Fruit fly (Drosophila melanogaster) whole organism, embryonic: ENCODE results near the gene CG32625.

Source experiments
- CG10267 ChIP-seq: fragments of 200-800 bp; sonication (Bioruptor generic); optimal IDR thresholded peaks from 2 replicates; lab custom pipeline; 2018; ENCODE audit warnings: missing biosample characterization, mild to moderate bottlenecking, missing genetic modification characterization, moderate library complexity
- CG10979 ChIP-seq: fragments of 200-800 bp; sonication (Bioruptor generic); optimal IDR thresholded peaks from 2 replicates; lab custom pipeline; 2018; ENCODE audit warnings: missing biosample characterization, mild to moderate bottlenecking, missing genetic modification characterization, moderate library complexity
- CG12236 ChIP-seq: fragments of 200-800 bp; sonication (Bioruptor generic); optimal IDR thresholded peaks from 2 replicates; lab custom pipeline; 2016; ENCODE audit warnings: missing biosample characterization, missing genetic modification characterization
- CG12769 ChIP-seq: fragments of 200-800 bp; sonication (Bioruptor generic); optimal IDR thresholded peaks from 2 replicates; lab custom pipeline; 2019; ENCODE audit warnings: missing biosample characterization, mild to moderate bottlenecking, missing genetic modification characterization, moderate library complexity
- CG13123 ChIP-seq: fragments of 200-800 bp; sonication (Bioruptor generic); optimal IDR thresholded peaks from 2 replicates; lab custom pipeline; 2016; ENCODE audit warnings: missing biosample characterization, missing genetic modification characterization
- CG16779 ChIP-seq: fragments of 200-800 bp; sonication (Bioruptor generic); IDR thresholded peaks from 2 replicates; pipeline ENCODE4 v1.3.6; 2022; ENCODE audit warnings: missing biosample characterization, missing genetic modification characterization
- CG17328 ChIP-seq: fragments of 200-800 bp; sonication (Bioruptor generic); IDR thresholded peaks from 2 replicates; pipeline ENCODE4 v1.3.6; 2022; ENCODE audit warnings: missing biosample characterization, missing genetic modification characterization
- CG18011 ChIP-seq: fragments of 200-800 bp; sonication (Bioruptor generic); optimal IDR thresholded peaks from 2 replicates; lab custom pipeline; 2017; ENCODE audit warnings: missing biosample characterization, missing genetic modification characterization, mild to moderate bottlenecking, moderate library complexity, missing genotype
- CG3838 ChIP-seq: fragments of 200-800 bp; sonication (Bioruptor generic); optimal IDR thresholded peaks from 3 replicates; lab custom pipeline; 2016; ENCODE audit warnings: missing biosample characterization, missing genetic modification characterization
- CG4854 ChIP-seq: fragments of 200-800 bp; sonication (Bioruptor generic); optimal IDR thresholded peaks from 2 replicates; lab custom pipeline; 2016; ENCODE audit warnings: missing biosample characterization, missing genetic modification characterization, inconsistent platforms
- CG6854 ChIP-seq: fragments of 200-800 bp; sonication (Bioruptor generic); optimal IDR thresholded peaks from 3 replicates; lab custom pipeline; 2017; ENCODE audit warnings: missing biosample characterization, mild to moderate bottlenecking, missing genetic modification characterization
- CG7928 ChIP-seq: fragments of 200-800 bp; sonication (Bioruptor generic); optimal IDR thresholded peaks from 2 replicates; lab custom pipeline; 2017; ENCODE audit warnings: missing biosample characterization, mild to moderate bottlenecking, missing genetic modification characterization
- CG8765 ChIP-seq: fragments of 200-800 bp; sonication (Bioruptor generic); IDR thresholded peaks from 2 replicates; pipeline ENCODE4 v1.3.6; 2022; ENCODE audit warnings: missing biosample characterization, missing genetic modification characterization
- CG8944 ChIP-seq: fragments of 200-800 bp; sonication (Bioruptor generic); optimal IDR thresholded peaks from 3 replicates; lab custom pipeline; 2016; ENCODE audit warnings: missing biosample characterization, missing genetic modification characterization
- CoRest ChIP-seq: fragments of 200-800 bp; sonication (Bioruptor generic); optimal IDR thresholded peaks from 3 replicates; lab custom pipeline; 2018; ENCODE audit warnings: missing biosample characterization, mild to moderate bottlenecking, missing genetic modification characterization, moderate library complexity
- E2f2 ChIP-seq: fragments of 200-800 bp; sonication (Bioruptor generic); IDR thresholded peaks from 2 replicates; pipeline ENCODE4 v1.3.6; 2022; ENCODE audit warnings: missing biosample characterization, missing genetic modification characterization
- Elba2 ChIP-seq: fragments of 200-800 bp; sonication (Bioruptor generic); optimal IDR thresholded peaks from 3 replicates; lab custom pipeline; 2016; ENCODE audit warnings: missing biosample characterization, missing genetic modification characterization
- H2.0 ChIP-seq: fragments of 200-800 bp; sonication (Bioruptor generic); IDR thresholded peaks from 2 replicates; pipeline ENCODE4 v1.3.6; 2022; ENCODE audit warnings: missing biosample characterization, missing genetic modification characterization
- Hand ChIP-seq: fragments of 200-800 bp; sonication (Bioruptor generic); optimal IDR thresholded peaks from 2 replicates; lab custom pipeline; 2017; ENCODE audit warnings: mild to moderate bottlenecking, missing biosample characterization, missing genetic modification reagents, missing genetic modification characterization
- Hr39 ChIP-seq: fragments of >200 bp; optimal IDR thresholded peaks from 2 replicates; lab custom pipeline; 2017
- Hr51 ChIP-seq, 2 experiments: fragments of 200-800 bp; sonication (Bioruptor generic); optimal IDR thresholded peaks; 2 replicates in 1 of 2; 3 replicates in 1 of 2; lab custom pipeline; 2016 to 2018; ENCODE audit warnings: missing biosample characterization in 2 of 2, missing genetic modification characterization in 2 of 2, mild to moderate bottlenecking in 1 of 2, moderate library complexity in 1 of 2
- Kr ChIP-seq: fragments of 200-800 bp; sonication (Bioruptor generic); optimal IDR thresholded peaks from 2 replicates; lab custom pipeline; 2017; ENCODE audit warnings: missing biosample characterization, mild to moderate bottlenecking, missing genetic modification characterization
- MESR4 ChIP-seq: fragments of 200-800 bp; sonication (Bioruptor generic); optimal IDR thresholded peaks from 2 replicates; lab custom pipeline; 2018; ENCODE audit warnings: missing biosample characterization, mild to moderate bottlenecking, missing genetic modification characterization, moderate library complexity
- MTF-1 ChIP-seq: fragments of 200-800 bp; sonication (Bioruptor generic); optimal IDR thresholded peaks from 2 replicates; lab custom pipeline; 2018; ENCODE audit warnings: missing biosample characterization, mild to moderate bottlenecking, missing genetic modification characterization, borderline replicate concordance
- Nf-YC ChIP-seq: fragments of 200-800 bp; optimal IDR thresholded peaks from 3 replicates; lab custom pipeline; 2019; ENCODE audit warnings: missing biosample characterization, mild to moderate bottlenecking, missing genetic modification characterization, moderate library complexity
- Side ChIP-seq: fragments of 200-800 bp; sonication (Bioruptor generic); optimal IDR thresholded peaks from 2 replicates; lab custom pipeline; 2016; ENCODE audit warnings: missing biosample characterization, missing genetic modification characterization
- Xrp1 ChIP-seq: fragments of 200-800 bp; sonication (Bioruptor generic); IDR thresholded peaks from 2 replicates; pipeline ENCODE4 v1.3.6; 2022; ENCODE audit warnings: missing biosample characterization, missing genetic modification characterization
- bsh ChIP-seq, 2 experiments: fragments of 200-800 bp; sonication (Bioruptor generic); optimal IDR thresholded peaks; 2 replicates each; lab custom pipeline; 2017 to 2018; ENCODE audit warnings: mild to moderate bottlenecking in 2 of 2, missing biosample characterization in 2 of 2, missing genetic modification characterization in 2 of 2, moderate library complexity in 1 of 2
- caup ChIP-seq: fragments of 200-800 bp; sonication (Bioruptor generic); optimal IDR thresholded peaks from 3 replicates; lab custom pipeline; 2017; ENCODE audit warnings: missing biosample characterization, mild to moderate bottlenecking, missing genetic modification characterization, moderate library complexity; ENCODE audit not compliant: severe bottlenecking
- dm ChIP-seq: fragments of 200-800 bp; sonication (Bioruptor generic); optimal IDR thresholded peaks from 3 replicates; lab custom pipeline; 2016; ENCODE audit warnings: missing biosample characterization, missing genetic modification characterization
- dmrt99B ChIP-seq: fragments of 200-800 bp; sonication (Bioruptor generic); optimal IDR thresholded peaks from 2 replicates; lab custom pipeline; 2018; ENCODE audit warnings: missing biosample characterization, mild to moderate bottlenecking, missing genetic modification characterization, moderate library complexity
- fu2 ChIP-seq: fragments of 200-800 bp; sonication (Bioruptor generic); optimal IDR thresholded peaks from 2 replicates; lab custom pipeline; 2016; ENCODE audit warnings: missing biosample characterization, missing genetic modification characterization
- gce ChIP-seq: fragments of 200-800 bp; sonication (Bioruptor generic); IDR thresholded peaks from 3 replicates; pipeline ENCODE4 v1.3.6; 2022; ENCODE audit warnings: missing biosample characterization, missing genetic modification characterization
- grn ChIP-seq: fragments of 200-800 bp; sonication (Bioruptor generic); optimal IDR thresholded peaks from 3 replicates; lab custom pipeline; 2017; ENCODE audit warnings: missing biosample characterization, missing genetic modification characterization
- gsb-n ChIP-seq: fragments of 200-800 bp; sonication (Bioruptor generic); optimal IDR thresholded peaks from 3 replicates; lab custom pipeline; 2018; ENCODE audit warnings: missing biosample characterization, mild to moderate bottlenecking, missing genetic modification characterization
- hth ChIP-seq: fragments of >200 bp; optimal IDR thresholded peaks from 2 replicates; lab custom pipeline; 2017; ENCODE audit warnings: inconsistent platforms
- klu ChIP-seq: fragments of 200-800 bp; sonication (Bioruptor generic); IDR thresholded peaks from 2 replicates; pipeline ENCODE4 v1.3.6; 2022; ENCODE audit warnings: missing biosample characterization, missing genetic modification characterization
- lmd ChIP-seq: fragments of 200-800 bp; sonication (Bioruptor generic); IDR thresholded peaks from 2 replicates; pipeline ENCODE4 v1.3.6; 2022; ENCODE audit warnings: missing biosample characterization, missing genetic modification characterization
- mirr ChIP-seq: fragments of 200-800 bp; sonication (Bioruptor generic); optimal IDR thresholded peaks from 3 replicates; lab custom pipeline; 2018; ENCODE audit warnings: missing biosample characterization, mild to moderate bottlenecking, missing genetic modification characterization
- phol ChIP-seq: fragments of 200-800 bp; sonication (Bioruptor generic); optimal IDR thresholded peaks from 3 replicates; lab custom pipeline; 2018; ENCODE audit warnings: missing biosample characterization, mild to moderate bottlenecking, missing genetic modification characterization, moderate library complexity
- pita ChIP-seq: fragments of 200-800 bp; sonication (Bioruptor generic); optimal IDR thresholded peaks from 2 replicates; lab custom pipeline; 2017; ENCODE audit warnings: missing biosample characterization, mild to moderate bottlenecking, missing genetic modification characterization
- prd ChIP-seq, 3 experiments: fragments of >200 bp in 2 of 3; fragments of 200-800 bp in 1 of 3; sonication (Bioruptor generic) in 1 of 3; optimal IDR thresholded peaks in 2 of 3; IDR thresholded peaks in 1 of 3; 2 replicates in 2 of 3; 3 replicates in 1 of 3; pipeline versions ENCODE4 v1.3.6 to Lab custom; 2017 to 2022; ENCODE audit warnings: missing biosample characterization in 1 of 3, missing genetic modification characterization in 1 of 3
- pum ChIP-seq: fragments of 200-800 bp; sonication (Bioruptor generic); optimal IDR thresholded peaks from 2 replicates; lab custom pipeline; 2016; ENCODE audit warnings: missing biosample characterization, missing genetic modification characterization
- pzg ChIP-seq: fragments of 200-800 bp; sonication (Bioruptor generic); optimal IDR thresholded peaks from 3 replicates; lab custom pipeline; 2018; ENCODE audit warnings: missing biosample characterization, mild to moderate bottlenecking, missing genetic modification characterization, moderate library complexity
- run ChIP-seq: fragments of 200-800 bp; sonication (Bioruptor generic); optimal IDR thresholded peaks from 3 replicates; lab custom pipeline; 2018; ENCODE audit warnings: missing biosample characterization, mild to moderate bottlenecking, missing genetic modification characterization
- scrt ChIP-seq: fragments of 200-800 bp; sonication (Bioruptor generic); optimal IDR thresholded peaks from 2 replicates; lab custom pipeline; 2018; ENCODE audit warnings: missing biosample characterization, mild to moderate bottlenecking, missing genetic modification characterization, moderate library complexity
- sens-2 ChIP-seq: fragments of 200-800 bp; sonication (Bioruptor generic); IDR thresholded peaks from 2 replicates; pipeline ENCODE4 v1.3.6; 2022; ENCODE audit warnings: missing biosample characterization, missing genetic modification characterization
- sim ChIP-seq: fragments of 200-800 bp; sonication (Bioruptor generic); IDR thresholded peaks from 2 replicates; pipeline ENCODE4 v1.3.6; 2022; ENCODE audit warnings: missing biosample characterization, missing genetic modification characterization

CG32625 gene

DNA sequence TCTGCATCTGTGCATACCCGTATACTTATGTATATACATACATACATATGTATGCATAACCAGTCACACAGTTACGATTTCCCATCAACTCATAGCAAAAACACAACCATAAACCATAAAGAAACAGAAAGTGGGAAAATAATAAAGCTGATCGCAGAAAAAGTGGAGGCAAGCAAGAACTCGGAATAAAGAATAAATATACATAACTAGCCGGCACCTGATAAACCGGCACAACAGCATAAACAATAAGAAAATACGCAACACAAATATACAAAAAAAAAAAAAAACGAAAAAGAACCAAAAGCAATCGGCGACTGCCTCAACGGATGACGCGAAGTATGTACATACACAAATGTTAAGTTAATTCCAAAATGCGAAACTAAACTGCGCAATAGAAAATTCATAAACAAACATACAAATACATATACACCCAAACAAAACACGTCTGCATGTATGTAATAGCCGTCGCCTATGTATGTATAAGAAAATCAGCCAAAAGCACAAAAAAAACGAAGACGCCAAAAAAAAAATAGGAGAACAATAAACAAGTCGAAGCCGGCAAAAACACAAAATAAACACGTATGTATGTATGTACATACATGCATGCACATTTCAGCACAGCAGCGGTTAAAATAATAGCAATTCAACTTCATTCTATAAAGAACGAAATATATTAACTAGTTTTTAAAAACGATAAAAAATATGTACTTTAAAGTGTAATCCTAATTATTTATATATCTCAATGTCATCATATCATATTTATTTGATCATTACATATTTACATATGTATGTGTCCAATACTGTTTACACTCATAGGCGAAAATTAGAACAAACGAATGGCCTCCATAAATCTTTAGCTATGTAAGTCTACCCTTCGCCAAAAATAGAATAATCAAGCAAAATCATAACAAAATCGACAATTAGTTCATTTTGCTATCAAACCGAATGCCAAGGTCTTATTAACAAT lies 7.4 kb downstream of the CG32625 start (continued):
- TF ChIP-seq gsb-n (tag; lab: Kevin White, UChicago) (peak; percentile 28), Xrp1 (peak; percentile 64; the same call in 1 of the 2 replicates), E2f2 (peak; percentile 55), CG3838 (GFP tag; lab: Kevin White, UChicago) (no peak), Hr39 (no peak), CG10267 (tag; lab: Kevin White, UChicago) (peak; percentile 64), Hr51 (GFP tag; optimal IDR thresholded peaks at IDR 0.05; lab: Kevin White, UChicago) (peak in 1 of 2 experiments; percentile 81), mirr (GFP tag; lab: Kevin White, UChicago) (peak; percentile 4), grn (GFP tag; lab: Kevin White, UChicago) (no peak), phol (tag; lab: Kevin White, UChicago) (peak; percentile 53), Elba2 (no peak), Hand (GFP tag; lab: Kevin White, UChicago) (peak; percentile 55), dm (GFP tag; lab: Kevin White, UChicago) (no peak), gce (peak; percentile 48; the same call in 1 of the 3 replicates), lmd (GFP tag; lab: Robert Waterston, UW) (peak; percentile 80), klu (GFP tag; lab: Robert Waterston, UW) (peak; percentile 24; the same call in 1 of the 2 replicates), MTF-1 (no peak), Kr (GFP tag; lab: Kevin White, UChicago) (no peak), CG4854 (peak; percentile 12), pum (GFP tag; lab: Kevin White, UChicago) (no peak), bsh (GFP tag; optimal IDR thresholded peaks at IDR 0.05; lab: Kevin White, UChicago) (peak in 1 of 2 experiments; percentile 63), CG12769 (peak; percentile 73), CG6854 (GFP tag; lab: Kevin White, UChicago) (peak; percentile 63), caup (peak; percentile 57), CG8944 (GFP tag; lab: Kevin White, UChicago) (no peak), Nf-YC (peak; percentile 14), run (tag; lab: Kevin White, UChicago) (peak; percentile 43), pita (GFP tag; lab: Kevin White, UChicago) (no peak), fu2 (peak; percentile 31), H2.0 (GFP tag; lab: Robert Waterston, UW) (peak; percentile 75), CG12236 (no peak), sens-2 (GFP tag; lab: Robert Waterston, UW) (no peak), CoRest (tag; lab: Kevin White, UChicago) (peak; percentile 80), pzg (GFP tag; lab: Kevin White, UChicago) (no peak), dmrt99B (tag; lab: Kevin White, UChicago) (peak; percentile 81), MESR4 (GFP tag; lab: Kevin White, UChicago) (no peak), CG16779 (0 out of 2 replicates have a peak, but pooled peaks have one; percentile 22), CG17328 (peak; percentile 50), CG10979 (tag; lab: Kevin White, UChicago) (peak; percentile 61), hth (lab: Kevin White, UChicago) (no peak), Side (GFP tag; lab: Kevin White, UChicago) (no peak), sim (GFP tag; lab: Robert Waterston, UW) (peak; percentile 29; the same call in 1 of the 2 replicates), CG13123 (GFP tag; lab: Kevin White, UChicago) (no peak), CG8765 (GFP tag; lab: Robert Waterston, UW) (no peak), CG18011 (GFP tag; lab: Kevin White, UChicago) (peak; percentile 44), prd (optimal IDR thresholded peaks at IDR 0.05; lab: Kevin White, UChicago) (no peak), prd (GFP tag; IDR thresholded peaks at IDR 0.05; lab: Robert Waterston, UW) (peak; percentile 70), CG7928 (GFP tag; lab: Kevin White, UChicago) (peak; percentile 29), scrt (GFP tag; lab: Kevin White, UChicago) (peak; percentile 67)
